Fruit fly (Drosophila melanogaster): ENCODE results near the gene CG8833.

Gene CG8833

dm6 chr3L:13904021-13904325, 24.8 kb downstream of the CG8833 start:
- peak; percentile 84 for TF ChIP-seq CG9437 (GFP tag; optimal IDR thresholded peaks at IDR 0.05)
- TF ChIP-seq CG9727 (GFP tag; optimal IDR thresholded peaks at IDR 0.05), result peak; percentile 8
- TF ChIP-seq Ets65A (GFP tag), result no peak
- TF ChIP-seq CG17361 (GFP tag; IDR thresholded peaks at IDR 0.05), result peak; percentile 33; the same call in 1 of the 3 replicates
- no peak for TF ChIP-seq B-H1 (GFP tag; IDR thresholded peaks at IDR 0.05)
- TF ChIP-seq CG2678 (tag; optimal IDR thresholded peaks at IDR 0.05), result peak; percentile 60
- TF ChIP-seq CG15269 (tag; optimal IDR thresholded peaks at IDR 0.05), result peak; percentile 1
- TF ChIP-seq Fer3 (tag; optimal IDR thresholded peaks at IDR 0.05), result peak; percentile 25
- peak; percentile 34 for TF ChIP-seq Meics (GFP tag; optimal IDR thresholded peaks at IDR 0.05)
- no peak for TF ChIP-seq HHEX (GFP tag; optimal IDR thresholded peaks at IDR 0.05)
- TF ChIP-seq CG10147 (GFP tag; optimal IDR thresholded peaks at IDR 0.05), result peak; percentile 17
- peak; percentile 6 for TF ChIP-seq phol (tag; optimal IDR thresholded peaks at IDR 0.05)
- peak in 1 of 2 experiments; percentile 57 for TF ChIP-seq Hr51 (GFP tag; optimal IDR thresholded peaks at IDR 0.05)
- TF ChIP-seq fd3F (GFP tag; optimal IDR thresholded peaks at IDR 0.05), result peak; percentile 16
- peak; percentile 44 for TF ChIP-seq CG7839 (tag; optimal IDR thresholded peaks at IDR 0.05)
- TF ChIP-seq CG2120 (GFP tag; optimal IDR thresholded peaks at IDR 0.05), result peak; percentile 22
- TF ChIP-seq dmrt99B (tag; optimal IDR thresholded peaks at IDR 0.05), result peak; percentile 32
- TF ChIP-seq CG11504 (tag; optimal IDR thresholded peaks at IDR 0.05), result peak; percentile 46
- peak; percentile 44 for TF ChIP-seq Sox102F (GFP tag; optimal IDR thresholded peaks at IDR 0.05)
- peak; percentile 51 for TF ChIP-seq grau (tag; optimal IDR thresholded peaks at IDR 0.05)
- peak; percentile 17 for TF ChIP-seq PHDP (tag; optimal IDR thresholded peaks at IDR 0.05)
- peak; percentile 33 for TF ChIP-seq CG30403 (GFP tag; optimal IDR thresholded peaks at IDR 0.05)
- TF ChIP-seq CG18599 (GFP tag; optimal IDR thresholded peaks at IDR 0.05), result peak; percentile 28
- no peak for TF ChIP-seq hkb (optimal IDR thresholded peaks at IDR 0.05)
- TF ChIP-seq hkb (GFP tag; IDR thresholded peaks at IDR 0.05), result no peak
- no peak for TF ChIP-seq esg (GFP tag; conservative IDR thresholded peaks at IDR 0.05)
- TF ChIP-seq mirr (GFP tag; optimal IDR thresholded peaks at IDR 0.05), result no peak
- peak; percentile 44; the same call in 1 of the 2 replicates for TF ChIP-seq slbo (GFP tag; IDR thresholded peaks at IDR 0.05)
- no peak for TF ChIP-seq repo (GFP tag; optimal IDR thresholded peaks at IDR 0.05)
- peak; percentile 35 for TF ChIP-seq CG7556 (GFP tag; optimal IDR thresholded peaks at IDR 0.05)
- TF ChIP-seq CoRest (tag; optimal IDR thresholded peaks at IDR 0.05), result peak; percentile 24
- no peak for TF ChIP-seq CG3847 (GFP tag; IDR thresholded peaks at IDR 0.05)
- TF ChIP-seq gem (tag; optimal IDR thresholded peaks at IDR 0.05), result peak; percentile 48

- TF ChIP-seq CG15269 (tag; optimal IDR thresholded peaks at IDR 0.05), result peak; percentile 73
- TF ChIP-seq sisA (GFP tag; IDR thresholded peaks at IDR 0.05), result no peak
- TF ChIP-seq fu2 (GFP tag; optimal IDR thresholded peaks at IDR 0.05), result no peak
- TF ChIP-seq CG15479 (GFP tag; optimal IDR thresholded peaks at IDR 0.05), result no peak
- TF ChIP-seq Oli (tag; optimal IDR thresholded peaks at IDR 0.05), result peak; percentile 17
- TF ChIP-seq Hey (tag; optimal IDR thresholded peaks at IDR 0.05), result no peak
- no peak for TF ChIP-seq ssp (GFP tag; IDR thresholded peaks at IDR 0.05)
- no peak for TF ChIP-seq CG3995 (GFP tag; optimal IDR thresholded peaks at IDR 0.05)
- no peak for TF ChIP-seq CG4730 (GFP tag; IDR thresholded peaks at IDR 0.05)
- peak; percentile 83 for TF ChIP-seq abd-A (tag; optimal IDR thresholded peaks at IDR 0.05)
- no peak for TF ChIP-seq aop (GFP tag; IDR thresholded peaks at IDR 0.05)
- peak; percentile 6 for TF ChIP-seq CG10209 (GFP tag; optimal IDR thresholded peaks at IDR 0.05)
- peak; percentile 65 for TF ChIP-seq CG7556 (GFP tag; optimal IDR thresholded peaks at IDR 0.05)
- peak; percentile 30 for TF ChIP-seq unpg (GFP tag; optimal IDR thresholded peaks at IDR 0.05)
- no peak for TF ChIP-seq CG8281 (tag; optimal IDR thresholded peaks at IDR 0.05)
- no peak for TF ChIP-seq da (GFP tag; optimal IDR thresholded peaks at IDR 0.05)
- peak; percentile 12 for TF ChIP-seq CG6683 (GFP tag; optimal IDR thresholded peaks at IDR 0.05)
- TF ChIP-seq CG13296 (GFP tag; optimal IDR thresholded peaks at IDR 0.05), result peak; percentile 71
- TF ChIP-seq Meics (GFP tag; optimal IDR thresholded peaks at IDR 0.05), result peak; percentile 54
- TF ChIP-seq tio (GFP tag; optimal IDR thresholded peaks at IDR 0.05), result peak; percentile 31
Measured at dm6 chr3L:13903186-13904020, 25.4 kb downstream of the CG8833 start, which contains the start of gene dysc. Gene dysc, minus strand, starts transcription at chr3L:13903236.

Measured in whole organism, embryonic.